Worm (Caenorhabditis elegans) whole organism, L4 larva: ENCODE data around the gene acl-1.

ENCODE experiments used
- F26F4.8 ChIP-seq: fragments of 200-800 bp; sonication (Bioruptor generic); conservative IDR thresholded peaks from 2 replicates; pipeline ENCODE4 v1.3.6; 2022; ENCODE audit warnings: missing genetic modification characterization, missing compliant biosample characterization
- F49E8.2 ChIP-seq: sonication (generic microtip); optimal IDR thresholded peaks from 2 replicates; lab custom pipeline; 2016; ENCODE audit warnings: missing compliant biosample characterization, mild to moderate bottlenecking, missing genetic modification characterization, borderline replicate concordance
- T20F7.1 ChIP-seq: fragments of 200-800 bp; sonication (Bioruptor generic); optimal IDR thresholded peaks from 2 replicates; lab custom pipeline; 2018; ENCODE audit warnings: mild to moderate bottlenecking, missing genetic modification characterization, missing compliant biosample characterization
- Y75B8A.6 ChIP-seq: fragments of 200-800 bp; sonication (Bioruptor generic); IDR thresholded peaks from 2 replicates; pipeline ENCODE4 v1.3.6; 2022; ENCODE audit warnings: missing genetic modification reagents, missing genetic modification characterization, missing compliant biosample characterization
- attf-4 ChIP-seq: sonication (generic microtip); optimal IDR thresholded peaks from 3 replicates; lab custom pipeline; 2017; ENCODE audit warnings: missing biosample characterization, missing genetic modification characterization
- ceh-28 ChIP-seq: fragments of 150-350 bp; optimal IDR thresholded peaks from 2 replicates; lab custom pipeline; 2014; ENCODE audit warnings: missing biosample characterization, missing genetic modification reagents, missing genetic modification characterization
- ces-1 ChIP-seq: fragments of 150-350 bp; sonication (generic microtip); optimal IDR thresholded peaks from 4 replicates; lab custom pipeline; 2014; ENCODE audit warnings: missing biosample characterization, missing genetic modification reagents, missing genetic modification characterization
- ctbp-1 ChIP-seq: fragments of 200-800 bp; sonication (Bioruptor generic); IDR thresholded peaks from 2 replicates; pipeline ENCODE4 v1.3.6; 2022; ENCODE audit warnings: missing genetic modification reagents, missing genetic modification characterization, missing compliant biosample characterization
- daf-12 ChIP-seq: fragments of 150-350 bp; optimal IDR thresholded peaks from 2 replicates; lab custom pipeline; 2014; ENCODE audit warnings: missing biosample characterization, missing genetic modification reagents, missing genetic modification characterization
- daf-16 ChIP-seq, 3 experiments: sonication (generic microtip); optimal IDR thresholded peaks; 2 replicates each; lab custom pipeline; 2016 to 2017; ENCODE audit warnings: missing genetic modification characterization in 3 of 3, missing genetic modification reagents in 3 of 3, mild to moderate bottlenecking in 2 of 3, missing compliant biosample characterization in 2 of 3, missing biosample characterization in 1 of 3, moderate library complexity in 1 of 3
- daf-8 ChIP-seq: fragments of 200-800 bp; sonication (Bioruptor generic); IDR thresholded peaks from 2 replicates; pipeline ENCODE4 v1.3.6; 2022; ENCODE audit warnings: missing genetic modification characterization, missing compliant biosample characterization
- dmd-6 ChIP-seq: fragments of 200-800 bp; sonication (Bioruptor generic); IDR thresholded peaks from 2 replicates; pipeline ENCODE4 v1.3.6; 2022; ENCODE audit warnings: missing genetic modification reagents, missing genetic modification characterization, missing compliant biosample characterization
- dmd-8 ChIP-seq: fragments of 200-800 bp; sonication (Bioruptor generic); IDR thresholded peaks from 2 replicates; pipeline ENCODE4 v1.3.6; 2022; ENCODE audit warnings: missing genetic modification characterization, missing compliant biosample characterization
- dmd-9 ChIP-seq: fragments of 200-800 bp; sonication (Bioruptor generic); IDR thresholded peaks from 2 replicates; pipeline ENCODE4 v1.3.6; 2022; ENCODE audit warnings: missing genetic modification reagents, missing genetic modification characterization, missing compliant biosample characterization
- egl-27 ChIP-seq: sonication (generic microtip); optimal IDR thresholded peaks from 3 replicates; lab custom pipeline; 2017; ENCODE audit warnings: missing biosample characterization, missing genetic modification reagents, missing genetic modification characterization
- fkh-10 ChIP-seq: fragments of 150-350 bp; optimal IDR thresholded peaks from 2 replicates; lab custom pipeline; 2014; ENCODE audit warnings: missing biosample characterization, missing genetic modification reagents, missing genetic modification characterization
- gei-8 ChIP-seq: fragments of 200-800 bp; sonication (Bioruptor generic); optimal IDR thresholded peaks from 2 replicates; lab custom pipeline; 2018; ENCODE audit warnings: mild to moderate bottlenecking, missing genetic modification characterization, missing compliant biosample characterization
- hif-1 ChIP-seq, 2 experiments: sonication (generic microtip); optimal IDR thresholded peaks; 2 replicates each; lab custom pipeline; 2016 to 2017; ENCODE audit warnings: missing compliant biosample characterization in 2 of 2, missing genetic modification characterization in 2 of 2, missing genetic modification reagents in 2 of 2, missing genotype in 2 of 2, mild to moderate bottlenecking in 1 of 2
- hmg-1.1 ChIP-seq: fragments of 200-800 bp; sonication (Bioruptor generic); IDR thresholded peaks from 2 replicates; pipeline ENCODE4 v1.3.6; 2022; ENCODE audit warnings: missing genetic modification reagents, missing genetic modification characterization, missing compliant biosample characterization
- lin-15B ChIP-seq: fragments of 150-350 bp; sonication (generic microtip); optimal IDR thresholded peaks from 3 replicates; lab custom pipeline; 2014; ENCODE audit warnings: missing biosample characterization, missing genetic modification characterization
- lin-39 ChIP-seq: fragments of 150-350 bp; optimal IDR thresholded peaks from 2 replicates; lab custom pipeline; 2014; ENCODE audit warnings: missing biosample characterization, missing genetic modification reagents, missing genetic modification characterization
- lir-3 ChIP-seq: sonication (generic microtip); optimal IDR thresholded peaks from 2 replicates; lab custom pipeline; 2016; ENCODE audit warnings: mild to moderate bottlenecking, missing genetic modification characterization, missing compliant biosample characterization
- lsy-2 ChIP-seq, 2 experiments: fragments of 150-350 bp in 1 of 2; sonication (generic microtip) in 1 of 2; optimal IDR thresholded peaks; 2 replicates each; lab custom pipeline; 2014 to 2017; ENCODE audit warnings: missing biosample characterization in 2 of 2, missing genetic modification characterization in 2 of 2
- mxl-2 ChIP-seq: fragments of 200-800 bp; sonication (Bioruptor generic); conservative IDR thresholded peaks from 2 replicates; pipeline ENCODE4 v1.3.6; 2022; ENCODE audit warnings: missing genetic modification reagents, missing genetic modification characterization, missing compliant biosample characterization
- nhr-10 ChIP-seq: fragments of 150-350 bp; optimal IDR thresholded peaks from 2 replicates; lab custom pipeline; 2014; ENCODE audit warnings: missing biosample characterization, missing genetic modification characterization
- nhr-11 ChIP-seq: fragments of 150-350 bp; optimal IDR thresholded peaks from 2 replicates; lab custom pipeline; 2014; ENCODE audit warnings: missing biosample characterization, missing genetic modification characterization
- nhr-111 ChIP-seq: fragments of 200-800 bp; sonication (Bioruptor generic); optimal IDR thresholded peaks from 2 replicates; lab custom pipeline; 2018; ENCODE audit warnings: mild to moderate bottlenecking, missing genetic modification characterization, missing compliant biosample characterization
- nhr-237 ChIP-seq: sonication (generic microtip); optimal IDR thresholded peaks from 2 replicates; lab custom pipeline; 2017; ENCODE audit warnings: missing biosample characterization, missing genetic modification characterization
- nhr-25 ChIP-seq: sonication (generic microtip); optimal IDR thresholded peaks from 2 replicates; lab custom pipeline; 2017; ENCODE audit warnings: missing genetic modification characterization, mild to moderate bottlenecking, missing compliant biosample characterization, antibody characterized with exemption, moderate library complexity, borderline replicate concordance; ENCODE audit not compliant: insufficient read depth
- nhr-41 ChIP-seq: fragments of 200-800 bp; sonication (Bioruptor generic); IDR thresholded peaks from 2 replicates; pipeline ENCODE4 v1.3.6; 2022; ENCODE audit warnings: missing genetic modification reagents, missing genetic modification characterization, missing compliant biosample characterization
- nhr-6 ChIP-seq: fragments of 150-350 bp; optimal IDR thresholded peaks from 2 replicates; lab custom pipeline; 2014; ENCODE audit warnings: missing biosample characterization, missing genetic modification characterization
- nhr-76 ChIP-seq: fragments of 150-350 bp; optimal IDR thresholded peaks from 2 replicates; lab custom pipeline; 2014; ENCODE audit warnings: missing biosample characterization, missing genetic modification characterization
- pha-4 ChIP-seq, 2 experiments: fragments of 150-350 bp in 1 of 2; fragments of 200-800 bp in 1 of 2; sonication (Bioruptor generic) in 1 of 2; IDR thresholded peaks in 1 of 2; optimal IDR thresholded peaks in 1 of 2; 2 replicates each; pipeline versions ENCODE4 v1.3.6 to Lab custom; 2014 to 2022; ENCODE audit warnings: missing genetic modification characterization in 2 of 2, missing genetic modification reagents in 2 of 2, missing biosample characterization in 1 of 2, missing compliant biosample characterization in 1 of 2
- php-3 ChIP-seq: fragments of 200-800 bp; sonication (Bioruptor generic); IDR thresholded peaks from 2 replicates; pipeline ENCODE4 v1.3.6; 2022; ENCODE audit warnings: missing genetic modification reagents, missing genetic modification characterization, missing compliant biosample characterization
- sdz-12 ChIP-seq: fragments of 200-800 bp; sonication (Bioruptor generic); optimal IDR thresholded peaks from 2 replicates; lab custom pipeline; 2018; ENCODE audit warnings: mild to moderate bottlenecking, missing genetic modification characterization, missing compliant biosample characterization
- set-16 ChIP-seq: fragments of 200-800 bp; sonication (Bioruptor generic); IDR thresholded peaks from 2 replicates; pipeline ENCODE4 v1.3.6; 2022; ENCODE audit warnings: missing genetic modification reagents, missing genetic modification characterization, missing compliant biosample characterization
- snpc-1.2 ChIP-seq: fragments of 200-800 bp; sonication (Bioruptor generic); IDR thresholded peaks from 2 replicates; pipeline ENCODE4 v1.3.6; 2022; ENCODE audit warnings: missing genetic modification reagents, missing genetic modification characterization, missing compliant biosample characterization
- snpc-4 ChIP-seq: fragments of 150-350 bp; optimal IDR thresholded peaks from 2 replicates; lab custom pipeline; 2014; ENCODE audit warnings: missing biosample characterization, missing genetic modification characterization
- spr-3 ChIP-seq: fragments of 200-800 bp; sonication (Bioruptor generic); optimal IDR thresholded peaks from 2 replicates; lab custom pipeline; 2018; ENCODE audit warnings: mild to moderate bottlenecking, missing genetic modification characterization, missing compliant biosample characterization
- tag-97 ChIP-seq: fragments of 200-800 bp; sonication (Bioruptor generic); IDR thresholded peaks from 2 replicates; pipeline ENCODE4 v1.3.6; 2022; ENCODE audit warnings: missing genetic modification characterization, missing compliant biosample characterization
- tra-1 ChIP-seq: fragments of 200-800 bp; sonication (Bioruptor generic); IDR thresholded peaks from 2 replicates; pipeline ENCODE4 v1.3.6; 2022; ENCODE audit warnings: missing genetic modification reagents, missing genetic modification characterization, missing compliant biosample characterization
- unc-130 ChIP-seq: sonication (generic microtip); optimal IDR thresholded peaks from 2 replicates; lab custom pipeline; 2016; ENCODE audit warnings: missing genetic modification reagents, missing genetic modification characterization, missing compliant biosample characterization
- unc-39 ChIP-seq: sonication (generic microtip); optimal IDR thresholded peaks from 2 replicates; lab custom pipeline; 2017; ENCODE audit warnings: missing biosample characterization, missing genetic modification characterization
- unc-62 ChIP-seq, 3 experiments: fragments of 150-350 bp in 1 of 3; sonication (generic microtip); optimal IDR thresholded peaks in 2 of 3; peaks in 1 of 3; 1 replicate in 1 of 3; 2 replicates in 2 of 3; lab custom pipeline; 2014 to 2017; ENCODE audit warnings: missing biosample characterization in 3 of 3, missing genetic modification characterization in 3 of 3, missing genetic modification reagents in 3 of 3, missing genotype in 1 of 3
- zag-1 ChIP-seq: fragments of 150-350 bp; optimal IDR thresholded peaks from 2 replicates; lab custom pipeline; 2014; ENCODE audit warnings: missing biosample characterization, missing genetic modification characterization
- zfp-3 ChIP-seq: fragments of 200-800 bp; sonication (Bioruptor generic); conservative IDR thresholded peaks from 2 replicates; pipeline ENCODE4 v1.3.6; 2022; ENCODE audit warnings: missing genetic modification reagents, missing genetic modification characterization, missing compliant biosample characterization
- ztf-7 ChIP-seq: fragments of 150-350 bp; optimal IDR thresholded peaks from 2 replicates; lab custom pipeline; 2014; ENCODE audit warnings: missing biosample characterization, missing genetic modification characterization

Gene acl-1

ce11 chrX:15841086-15841622, 8.5 kb upstream of the acl-1 start, which contains the start of gene serp-1.1 (continued):
- TF ChIP-seq Y75B8A.6 (GFP tag; lab: Robert Waterston, UW), result peak; percentile 96
- TF ChIP-seq T20F7.1, result peak; percentile 95
- peak; percentile 85 for TF ChIP-seq egl-27
- peak; percentile 80 to 97 for TF ChIP-seq hif-1 (tag; optimal IDR thresholded peaks at IDR 0.05; lab: Kevin White, UChicago)
- TF ChIP-seq hmg-1.1, result peak; percentile 99
- TF ChIP-seq dmd-8, result peak; percentile 81
- TF ChIP-seq nhr-237, result peak; percentile 76
- peak; percentile 92 for TF ChIP-seq dmd-9 (GFP tag; lab: Robert Waterston, UW)
- peak; percentile 96 for TF ChIP-seq zfp-3
- peak; percentile 32 for TF ChIP-seq ces-1 (GFP tag; lab: Kevin White, UChicago)
- TF ChIP-seq ztf-7, result peak; percentile 94
- peak; percentile 20 for TF ChIP-seq sdz-12
- peak; percentile 94 for TF ChIP-seq nhr-10 (tag; lab: Kevin White, UChicago)
- TF ChIP-seq unc-62 (GFP tag; optimal IDR thresholded peaks at IDR 0.05 in 1 of 2; lab: Kevin White, UChicago), result peak in 1 of 2 experiments; percentile 100
- peak; percentile 68 for TF ChIP-seq unc-62 (tag; optimal IDR thresholded peaks at IDR 0.05; lab: Kevin White, UChicago)
- no peak for TF ChIP-seq F26F4.8 (GFP tag; lab: Robert Waterston, UW)
- peak; percentile 93 for TF ChIP-seq gei-8 (GFP tag; lab: Kevin White, UChicago)
- peak; percentile 99 for TF ChIP-seq nhr-41
- peak; percentile 98 for TF ChIP-seq nhr-25 (tag; lab: Kevin White, UChicago)
- peak; percentile 99 for TF ChIP-seq tra-1 (GFP tag; lab: Robert Waterston, UW)
- TF ChIP-seq snpc-4, result peak; percentile 42
- peak; percentile 90; the same call in 1 of the 2 replicates for TF ChIP-seq daf-8 (GFP tag; lab: Robert Waterston, UW)
- TF ChIP-seq ctbp-1 (GFP tag; lab: Robert Waterston, UW), result peak; percentile 98

- no peak for TF ChIP-seq gei-8 (GFP tag; lab: Kevin White, UChicago)
- no peak for TF ChIP-seq unc-39 (tag; lab: Kevin White, UChicago)
- peak; percentile 53 for TF ChIP-seq nhr-10 (tag; lab: Kevin White, UChicago)
- TF ChIP-seq nhr-6 (tag; lab: Kevin White, UChicago), result no peak
- no peak for TF ChIP-seq nhr-111
- peak in 1 of 2 experiments; percentile 26 for TF ChIP-seq hif-1 (tag; optimal IDR thresholded peaks at IDR 0.05; lab: Kevin White, UChicago)
- TF ChIP-seq zag-1 (tag; lab: Kevin White, UChicago), result no peak
- TF ChIP-seq lin-39 (tag; lab: Kevin White, UChicago), result no peak
- no peak for TF ChIP-seq spr-3 (GFP tag; lab: Kevin White, UChicago)
- TF ChIP-seq daf-12 (tag; lab: Kevin White, UChicago), result no peak
- TF ChIP-seq nhr-11 (tag; lab: Kevin White, UChicago), result no peak
- TF ChIP-seq dmd-6 (GFP tag; lab: Robert Waterston, UW), result peak; percentile 99
- no peak for TF ChIP-seq tag-97
- no peak for TF ChIP-seq unc-62 (GFP tag; optimal IDR thresholded peaks at IDR 0.05 in 1 of 2; lab: Kevin White, UChicago)
- TF ChIP-seq unc-62 (tag; optimal IDR thresholded peaks at IDR 0.05; lab: Kevin White, UChicago), result no peak
- TF ChIP-seq pha-4 (GFP tag; IDR thresholded peaks at IDR 0.05; lab: Robert Waterston, UW), result peak; percentile 52; the same call in 1 of the 2 replicates
- no peak for TF ChIP-seq pha-4 (tag; optimal IDR thresholded peaks at IDR 0.05; lab: Kevin White, UChicago)
- TF ChIP-seq mxl-2, result peak; percentile 38; the same call in 1 of the 2 replicates
- no peak for TF ChIP-seq fkh-10 (GFP tag; lab: Kevin White, UChicago)
- no peak for TF ChIP-seq nhr-76
- no peak for TF ChIP-seq lir-3 (tag; lab: Kevin White, UChicago)
- no peak for TF ChIP-seq snpc-1.2 (GFP tag; lab: Robert Waterston, UW)
- TF ChIP-seq F49E8.2 (tag; lab: Kevin White, UChicago), result no peak
- TF ChIP-seq daf-16 (GFP tag; optimal IDR thresholded peaks at IDR 0.05; lab: Kevin White, UChicago), result peak in 1 of 2 experiments; percentile 70
- TF ChIP-seq daf-16 (tag; optimal IDR thresholded peaks at IDR 0.05; lab: Kevin White, UChicago), result peak; percentile 52
- TF ChIP-seq attf-4, result no peak
- no peak for TF ChIP-seq lin-15B
- no peak for TF ChIP-seq Y75B8A.6 (GFP tag; lab: Robert Waterston, UW)
- TF ChIP-seq F26F4.8 (GFP tag; lab: Robert Waterston, UW), result no peak
- peak in 1 of 2 experiments; percentile 63 for TF ChIP-seq lsy-2 (tag; optimal IDR thresholded peaks at IDR 0.05; lab: Kevin White, UChicago)
- no peak for TF ChIP-seq ceh-28 (tag; lab: Kevin White, UChicago)
- TF ChIP-seq egl-27, result no peak
- no peak for TF ChIP-seq php-3 (GFP tag; lab: Robert Waterston, UW)
- no peak for TF ChIP-seq unc-130 (GFP tag; lab: Kevin White, UChicago)
- TF ChIP-seq set-16 (GFP tag; lab: Robert Waterston, UW), result no peak
These were observed 7.2 kb upstream of the acl-1 start for ce11 chrX:15842492-15842891.
